Fruit fly (Drosophila melanogaster): ENCODE results near the gene CG44153.

Gene CG44153

dm6 chr2L:10198911-10199310, 18.9 kb upstream of the CG44153 start, which contains the start of gene Sur (continued):
- TF ChIP-seq mirr (GFP tag; optimal IDR thresholded peaks at IDR 0.05) (no peak), bcd (GFP tag; optimal IDR thresholded peaks at IDR 0.05) (no peak), tna (GFP tag; IDR thresholded peaks at IDR 0.05; ENCODE audit: partially characterized antibody) (no peak), cwo (GFP tag; optimal IDR thresholded peaks at IDR 0.05) (peak; percentile 81), Spps (tag; optimal IDR thresholded peaks at IDR 0.05) (no peak), Hr3 (GFP tag; optimal IDR thresholded peaks at IDR 0.05) (no peak), CG18599 (GFP tag; optimal IDR thresholded peaks at IDR 0.05) (no peak), CG13123 (GFP tag; optimal IDR thresholded peaks at IDR 0.05) (no peak), CG7839 (tag; optimal IDR thresholded peaks at IDR 0.05) (no peak), CG34422 (GFP tag; IDR thresholded peaks at IDR 0.05) (peak; percentile 50; the same call in 1 of the 3 replicates), ac (GFP tag; optimal IDR thresholded peaks at IDR 0.05) (no peak), sug (tag; optimal IDR thresholded peaks at IDR 0.05) (no peak), CG11247 (GFP tag; IDR thresholded peaks at IDR 0.05) (no peak), oc (tag; optimal IDR thresholded peaks at IDR 0.05) (no peak), Rfx (GFP tag; IDR thresholded peaks at IDR 0.05) (0 out of 2 replicates have a peak, but pooled peaks have one; percentile 9), CG8944 (GFP tag; optimal IDR thresholded peaks at IDR 0.05) (no peak), HmgZ (tag; optimal IDR thresholded peaks at IDR 0.05) (no peak), CG7745 (tag; optimal IDR thresholded peaks at IDR 0.05) (no peak), tap (tag; optimal IDR thresholded peaks at IDR 0.05) (no peak), Dp (GFP tag; optimal IDR thresholded peaks at IDR 0.05) (no peak), amos (GFP tag; IDR thresholded peaks at IDR 0.05; ENCODE audit: partially characterized antibody) (peak; percentile 30; the same call in 1 of the 2 replicates), CG15514 (GFP tag; optimal IDR thresholded peaks at IDR 0.05) (peak; percentile 6), zen2 (GFP tag; IDR thresholded peaks at IDR 0.05; ENCODE audit: partially characterized antibody) (no peak), pum (GFP tag; optimal IDR thresholded peaks at IDR 0.05) (no peak), CG4617 (GFP tag; optimal IDR thresholded peaks at IDR 0.05; ENCODE audit: borderline replicate concordance) (no peak), bbx (GFP tag; IDR thresholded peaks at IDR 0.05; ENCODE audit: partially characterized antibody) (no peak), br (optimal IDR thresholded peaks at IDR 0.05) (no peak)

dm6 chr2L:10191396-10191795, 11.3 kb upstream of the CG44153 start, which contains the start of gene Fum4:
Fum4 (minus strand) TSS chr2L:10191496.
- TF ChIP-seq maf-S (GFP tag; optimal IDR thresholded peaks at IDR 0.05) (no peak), Elba2 (GFP tag; optimal IDR thresholded peaks at IDR 0.05) (no peak), sr (GFP tag; IDR thresholded peaks at IDR 0.05) (no peak), Dad (GFP tag; optimal IDR thresholded peaks at IDR 0.05) (no peak), CG4360 (GFP tag; IDR thresholded peaks at IDR 0.05) (no peak), CG11723 (GFP tag; optimal IDR thresholded peaks at IDR 0.05) (no peak), TFAM (GFP tag; optimal IDR thresholded peaks at IDR 0.05) (no peak), Hey (tag; optimal IDR thresholded peaks at IDR 0.05) (no peak), CG10543 (GFP tag; optimal IDR thresholded peaks at IDR 0.05) (no peak), Oaz (GFP tag; IDR thresholded peaks at IDR 0.05) (no peak), CG11247 (GFP tag; IDR thresholded peaks at IDR 0.05) (no peak), slp2 (GFP tag; optimal IDR thresholded peaks at IDR 0.05) (no peak), Aef1 (GFP tag; IDR thresholded peaks at IDR 0.05) (no peak), mam (GFP tag; optimal IDR thresholded peaks at IDR 0.05) (no peak), Ets97D (GFP tag; optimal IDR thresholded peaks at IDR 0.05) (no peak), Bgb (GFP tag; IDR thresholded peaks at IDR 0.05; ENCODE audit: partially characterized antibody) (no peak)

Measured in whole organism, embryonic.